Fruit fly (Drosophila melanogaster): ENCODE measurements around the gene Lsm12a.

DNA sequence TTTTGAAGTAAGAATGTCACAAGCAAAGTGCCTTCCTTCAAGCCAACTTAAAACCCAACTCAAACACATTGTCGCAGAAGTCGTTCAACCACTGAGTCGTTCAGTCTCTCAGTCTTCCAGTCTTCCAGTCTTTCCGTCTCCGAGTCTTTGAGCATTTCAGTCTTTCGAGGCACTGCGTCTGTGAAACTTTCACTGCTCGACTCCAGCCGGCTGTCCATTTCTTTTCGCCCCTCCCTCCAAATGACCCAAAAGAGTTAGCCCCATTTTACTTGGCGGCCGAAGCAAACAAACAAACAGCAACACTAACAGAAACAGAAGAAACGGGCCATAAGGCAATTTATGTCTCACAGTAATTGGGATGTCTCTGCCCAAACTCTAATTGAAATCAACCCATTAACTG lies 17.4 kb upstream of the Lsm12a start:
- TF ChIP-seq CG3919 (GFP tag; optimal IDR thresholded peaks at IDR 0.05): no peak
- no peak for TF ChIP-seq fkh (GFP tag; optimal IDR thresholded peaks at IDR 0.05)
- TF ChIP-seq CG8119 (GFP tag; IDR thresholded peaks at IDR 0.05): no peak
- no peak for TF ChIP-seq pdm3 (GFP tag; optimal IDR thresholded peaks at IDR 0.05)
- TF ChIP-seq CG1621 (tag; optimal IDR thresholded peaks at IDR 0.05): no peak
- TF ChIP-seq Smox (GFP tag; optimal IDR thresholded peaks at IDR 0.05): no peak
- TF ChIP-seq CG8632 (GFP tag; optimal IDR thresholded peaks at IDR 0.05): no peak
- no peak for TF ChIP-seq lz (GFP tag; optimal IDR thresholded peaks at IDR 0.05)
- TF ChIP-seq Lpt (GFP tag; optimal IDR thresholded peaks at IDR 0.05): no peak
- TF ChIP-seq CG9139 (GFP tag; optimal IDR thresholded peaks at IDR 0.05): no peak
